Fruit fly (Drosophila melanogaster) whole organism, prepupa: ENCODE results near the gene RhoGAP15B.

Experiments
- Blimp-1 ChIP-seq: fragments of 200-800 bp; sonication (Bioruptor generic); optimal IDR thresholded peaks from 3 replicates; lab custom pipeline; 2017; ENCODE audit warnings: missing biosample characterization, missing genetic modification characterization, mild to moderate bottlenecking, moderate library complexity, missing genetic modification reagents
- CG10631 ChIP-seq: fragments of 200-800 bp; sonication (Bioruptor generic); optimal IDR thresholded peaks from 2 replicates; lab custom pipeline; 2016; ENCODE audit warnings: missing biosample characterization, missing genetic modification characterization
- CG10669 ChIP-seq: fragments of 200-800 bp; sonication (Bioruptor generic); optimal IDR thresholded peaks from 3 replicates; lab custom pipeline; 2018; ENCODE audit warnings: missing biosample characterization, mild to moderate bottlenecking, missing genetic modification characterization, moderate library complexity
- CG11762 ChIP-seq: fragments of 200-800 bp; sonication (Bioruptor generic); optimal IDR thresholded peaks from 3 replicates; lab custom pipeline; 2016; ENCODE audit warnings: missing biosample characterization, missing genetic modification characterization; ENCODE audit not compliant: insufficient read depth
- CG11902 ChIP-seq: fragments of 200-800 bp; sonication (Bioruptor generic); optimal IDR thresholded peaks from 3 replicates; lab custom pipeline; 2016; ENCODE audit warnings: missing biosample characterization, missing genetic modification characterization
- CG15336 ChIP-seq: fragments of 200-800 bp; sonication (Bioruptor generic); IDR thresholded peaks from 2 replicates; pipeline ENCODE4 v1.3.6; 2022; ENCODE audit warnings: missing biosample characterization, missing genetic modification characterization
- CG1621 ChIP-seq: fragments of 200-800 bp; sonication (Bioruptor generic); optimal IDR thresholded peaks from 3 replicates; lab custom pipeline; 2018; ENCODE audit warnings: missing biosample characterization, mild to moderate bottlenecking, missing genetic modification characterization
- CG31627 ChIP-seq: fragments of 200-800 bp; sonication (Bioruptor generic); optimal IDR thresholded peaks from 3 replicates; lab custom pipeline; 2016; ENCODE audit warnings: missing biosample characterization, missing genetic modification characterization
- CG32006 ChIP-seq: fragments of 200-800 bp; sonication (Bioruptor generic); optimal IDR thresholded peaks from 3 replicates; lab custom pipeline; 2017; ENCODE audit warnings: missing biosample characterization, mild to moderate bottlenecking, missing genetic modification characterization
- CG3919 ChIP-seq: fragments of 200-800 bp; sonication (Bioruptor generic); optimal IDR thresholded peaks from 3 replicates; lab custom pipeline; 2016; ENCODE audit warnings: missing biosample characterization, missing genetic modification characterization
- CG4318 ChIP-seq: fragments of 200-800 bp; sonication (Bioruptor generic); optimal IDR thresholded peaks from 3 replicates; lab custom pipeline; 2017; ENCODE audit warnings: missing biosample characterization, mild to moderate bottlenecking, missing genetic modification characterization
- CG6276 ChIP-seq: fragments of 200-800 bp; sonication (Bioruptor generic); optimal IDR thresholded peaks from 2 replicates; lab custom pipeline; 2017; ENCODE audit warnings: missing biosample characterization, mild to moderate bottlenecking, missing genetic modification characterization
- CG6792 ChIP-seq: fragments of 200-800 bp; sonication (Bioruptor generic); optimal IDR thresholded peaks from 3 replicates; lab custom pipeline; 2016; ENCODE audit warnings: missing biosample characterization, missing genetic modification characterization
- CG6808 ChIP-seq: fragments of 200-800 bp; sonication (Bioruptor generic); optimal IDR thresholded peaks from 3 replicates; lab custom pipeline; 2017; ENCODE audit warnings: missing biosample characterization, missing genetic modification characterization, mild to moderate bottlenecking, moderate library complexity, missing genetic modification reagents
- CG7368 ChIP-seq: fragments of 200-800 bp; sonication (Bioruptor generic); optimal IDR thresholded peaks from 3 replicates; lab custom pipeline; 2016; ENCODE audit warnings: missing biosample characterization, missing genetic modification characterization
- CG8119 ChIP-seq: fragments of 200-800 bp; sonication (Bioruptor generic); IDR thresholded peaks from 3 replicates; pipeline ENCODE4 v1.3.6; 2022; ENCODE audit warnings: missing biosample characterization, missing genetic modification characterization
- CG8319 ChIP-seq: fragments of 200-800 bp; sonication (Bioruptor generic); optimal IDR thresholded peaks from 3 replicates; lab custom pipeline; 2016; ENCODE audit warnings: missing biosample characterization, missing genetic modification characterization
- CG8632 ChIP-seq: fragments of 200-800 bp; sonication (Bioruptor generic); optimal IDR thresholded peaks from 3 replicates; lab custom pipeline; 2016; ENCODE audit warnings: missing biosample characterization, missing genetic modification characterization
- CG9139 ChIP-seq: fragments of 200-800 bp; sonication (Bioruptor generic); optimal IDR thresholded peaks from 3 replicates; lab custom pipeline; 2017; ENCODE audit warnings: missing biosample characterization, mild to moderate bottlenecking, missing genetic modification characterization
- Eip78C ChIP-seq: fragments of 200-800 bp; sonication (Bioruptor generic); peaks from one replicate; lab custom pipeline; 2016; ENCODE audit warnings: missing biosample characterization, missing genetic modification characterization
- Eip93F ChIP-seq: fragments of 200-800 bp; sonication (Bioruptor generic); optimal IDR thresholded peaks from 2 replicates; lab custom pipeline; 2016; ENCODE audit warnings: missing biosample characterization, mild to moderate bottlenecking, missing genetic modification characterization
- Ets96B ChIP-seq: fragments of 200-800 bp; optimal IDR thresholded peaks from 2 replicates; lab custom pipeline; 2019; ENCODE audit warnings: missing biosample characterization, mild to moderate bottlenecking, missing genetic modification characterization, moderate library complexity
- Gug ChIP-seq: fragments of 200-800 bp; sonication (Bioruptor generic); IDR thresholded peaks from 2 replicates; pipeline ENCODE4 v1.3.6; 2022; ENCODE audit warnings: missing biosample characterization, missing genetic modification characterization
- Hr38 ChIP-seq: sonication (Bioruptor generic); optimal IDR thresholded peaks from 2 replicates; lab custom pipeline; 2016; ENCODE audit warnings: missing biosample characterization, missing genetic modification characterization
- Hr39 ChIP-seq: fragments of 200-800 bp; sonication (Bioruptor generic); optimal IDR thresholded peaks from 2 replicates; lab custom pipeline; 2016; ENCODE audit warnings: missing biosample characterization, missing genetic modification characterization
- Hr4 ChIP-seq: fragments of 200-800 bp; sonication (Bioruptor generic); optimal IDR thresholded peaks from 3 replicates; lab custom pipeline; 2016; ENCODE audit warnings: missing biosample characterization, missing genetic modification characterization
- Lpt ChIP-seq: fragments of 200-800 bp; sonication (Bioruptor generic); optimal IDR thresholded peaks from 3 replicates; lab custom pipeline; 2016; ENCODE audit warnings: missing biosample characterization, missing genetic modification characterization
- OdsH ChIP-seq: fragments of 200-800 bp; sonication (Bioruptor generic); optimal IDR thresholded peaks from 3 replicates; lab custom pipeline; 2016; ENCODE audit warnings: missing biosample characterization, missing genetic modification characterization
- Sox14 ChIP-seq: fragments of 200-800 bp; sonication (Bioruptor generic); optimal IDR thresholded peaks from 3 replicates; lab custom pipeline; 2016; ENCODE audit warnings: missing biosample characterization, missing genetic modification characterization
- acj6 ChIP-seq: fragments of 200-800 bp; sonication (Bioruptor generic); optimal IDR thresholded peaks from 3 replicates; lab custom pipeline; 2016; ENCODE audit warnings: missing biosample characterization, missing genetic modification characterization
- dac ChIP-seq: fragments of 200-800 bp; sonication (Bioruptor generic); optimal IDR thresholded peaks from 2 replicates; lab custom pipeline; 2017; ENCODE audit warnings: missing biosample characterization, mild to moderate bottlenecking, missing genetic modification characterization
- dsx ChIP-seq: fragments of 200-800 bp; optimal IDR thresholded peaks from 3 replicates; lab custom pipeline; 2019; ENCODE audit warnings: missing biosample characterization, mild to moderate bottlenecking, missing genetic modification characterization, moderate library complexity; ENCODE audit not compliant: poor library complexity, severe bottlenecking
- eg ChIP-seq: fragments of 200-800 bp; sonication (Bioruptor generic); IDR thresholded peaks from 3 replicates; pipeline ENCODE4 v1.3.6; 2022; ENCODE audit warnings: missing biosample characterization, missing genetic modification characterization
- esn ChIP-seq: fragments of 200-800 bp; sonication (Bioruptor generic); optimal IDR thresholded peaks from 2 replicates; lab custom pipeline; 2016; ENCODE audit warnings: missing biosample characterization, mild to moderate bottlenecking, missing genetic modification characterization, moderate library complexity
- fkh ChIP-seq: fragments of 200-800 bp; sonication (Bioruptor generic); optimal IDR thresholded peaks from 3 replicates; lab custom pipeline; 2017; ENCODE audit warnings: missing biosample characterization, mild to moderate bottlenecking, missing genetic modification characterization, moderate library complexity
- pdm3 ChIP-seq: fragments of 200-800 bp; sonication (Bioruptor generic); optimal IDR thresholded peaks from 3 replicates; lab custom pipeline; 2016; ENCODE audit warnings: missing biosample characterization, missing genetic modification characterization
- ss ChIP-seq, 2 experiments: fragments of 200-800 bp; sonication (Bioruptor generic); optimal IDR thresholded peaks; 2 replicates in 1 of 2; 3 replicates in 1 of 2; lab custom pipeline; 2017 to 2018; ENCODE audit warnings: mild to moderate bottlenecking in 2 of 2, missing biosample characterization in 2 of 2, missing genetic modification characterization in 2 of 2, moderate library complexity in 1 of 2
- svp ChIP-seq: fragments of 200-800 bp; sonication (Bioruptor generic); peaks from one replicate; lab custom pipeline; 2016; ENCODE audit warnings: missing biosample characterization, missing genetic modification characterization
- topi ChIP-seq: fragments of 200-800 bp; sonication (Bioruptor generic); optimal IDR thresholded peaks from 3 replicates; lab custom pipeline; 2016; ENCODE audit warnings: missing biosample characterization, missing genetic modification characterization

Gene RhoGAP15B

DNA sequence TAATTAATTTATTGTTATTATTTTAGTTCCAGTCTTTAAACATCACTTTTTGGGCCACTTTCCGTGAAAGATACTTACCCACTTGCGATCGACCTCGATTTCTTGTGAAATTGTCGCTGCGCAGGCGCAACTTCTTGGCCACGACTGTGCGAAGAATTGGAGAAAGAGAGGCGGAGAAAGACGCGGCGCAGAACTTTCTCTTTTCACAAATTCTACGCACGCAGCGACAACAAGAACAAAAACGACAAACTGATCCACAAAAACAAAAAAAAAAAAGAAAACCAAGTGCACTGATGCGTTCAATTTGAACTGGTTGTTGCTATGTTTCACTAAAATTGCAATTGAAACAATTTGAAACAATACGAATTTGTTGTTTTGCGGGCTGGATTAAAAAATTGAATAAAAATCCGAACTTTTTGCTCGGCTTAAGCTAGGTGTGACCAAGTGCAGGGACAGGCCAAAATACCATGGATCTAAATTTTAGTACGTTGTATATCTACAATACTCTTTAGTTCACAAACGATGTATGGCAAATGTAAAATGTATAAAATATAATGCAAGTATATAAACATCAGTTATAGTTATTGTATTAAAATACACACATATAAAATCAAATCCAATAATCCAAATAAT lies 2.5 kb upstream of the RhoGAP15B start, which contains the start of gene wus (continued):
- no peak for TF ChIP-seq dsx (GFP tag; lab: Kevin White, UChicago)
- no peak for TF ChIP-seq Lpt (GFP tag; lab: Kevin White, UChicago)
- TF ChIP-seq CG8319 (GFP tag; lab: Kevin White, UChicago), result no peak
- TF ChIP-seq CG7368 (GFP tag; lab: Kevin White, UChicago), result no peak
- no peak for TF ChIP-seq CG3919 (GFP tag; lab: Kevin White, UChicago)
- no peak for TF ChIP-seq CG11762
- no peak for TF ChIP-seq Ets96B (tag; lab: Kevin White, UChicago)
- no peak for TF ChIP-seq svp (GFP tag; lab: Kevin White, UChicago)

DNA sequence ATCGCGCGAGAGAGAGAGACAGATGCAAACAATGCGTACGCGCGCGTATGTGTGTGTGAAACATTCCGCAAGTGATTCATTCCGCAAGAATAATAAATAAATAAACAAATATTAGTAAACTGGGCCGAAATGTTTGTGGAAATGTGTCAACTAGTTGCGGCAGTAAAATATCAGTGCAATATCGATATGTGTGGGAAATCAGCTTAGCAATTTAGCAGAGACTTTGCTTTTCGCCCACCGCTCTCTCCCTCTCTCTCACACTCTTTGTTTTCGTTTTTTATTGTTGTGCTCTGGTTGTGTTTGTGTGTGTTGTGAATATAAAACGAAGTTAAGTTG lies 393 bp downstream of the RhoGAP15B start:
- peak; percentile 10 for TF ChIP-seq CG1621
- peak; percentile 6 for TF ChIP-seq Eip93F (GFP tag; lab: Kevin White, UChicago)
- TF ChIP-seq Sox14 (GFP tag; lab: Kevin White, UChicago), result peak; percentile 60
- no peak for TF ChIP-seq acj6 (GFP tag; lab: Kevin White, UChicago)
- no peak for TF ChIP-seq Gug (GFP tag; lab: Robert Waterston, UW)
- 0 out of 2 replicates have a peak, but pooled peaks have one; percentile 19 for TF ChIP-seq CG15336 (GFP tag; lab: Robert Waterston, UW)
- no peak for TF ChIP-seq CG7368 (GFP tag; lab: Kevin White, UChicago)
- peak; percentile 16 for TF ChIP-seq topi (GFP tag; lab: Kevin White, UChicago)
- TF ChIP-seq CG6808 (GFP tag; lab: Kevin White, UChicago), result peak; percentile 36
- no peak for TF ChIP-seq CG8119
- no peak for TF ChIP-seq pdm3 (GFP tag; lab: Kevin White, UChicago)
- no peak for TF ChIP-seq CG31627 (GFP tag; lab: Kevin White, UChicago)
- no peak for TF ChIP-seq CG9139
- TF ChIP-seq Hr39 (GFP tag; lab: Kevin White, UChicago), result no peak
- no peak for TF ChIP-seq dac
- no peak for TF ChIP-seq CG4318 (GFP tag; lab: Kevin White, UChicago)
- TF ChIP-seq CG8632 (GFP tag; lab: Kevin White, UChicago), result no peak
- TF ChIP-seq CG11902, result no peak
- TF ChIP-seq Blimp-1 (GFP tag; lab: Kevin White, UChicago), result peak; percentile 50
- peak; percentile 43 for TF ChIP-seq Eip78C (GFP tag; lab: Kevin White, UChicago)
- TF ChIP-seq CG8319 (GFP tag; lab: Kevin White, UChicago), result no peak
- peak; percentile 42 for TF ChIP-seq CG6276 (GFP tag; lab: Kevin White, UChicago)
- TF ChIP-seq fkh (GFP tag; lab: Kevin White, UChicago), result peak; percentile 62
- no peak for TF ChIP-seq esn
- TF ChIP-seq ss (GFP tag; optimal IDR thresholded peaks at IDR 0.05; lab: Kevin White, UChicago), result peak; percentile 41 to 54
- no peak for TF ChIP-seq CG6792 (GFP tag; lab: Kevin White, UChicago)
- no peak for TF ChIP-seq eg

DNA sequence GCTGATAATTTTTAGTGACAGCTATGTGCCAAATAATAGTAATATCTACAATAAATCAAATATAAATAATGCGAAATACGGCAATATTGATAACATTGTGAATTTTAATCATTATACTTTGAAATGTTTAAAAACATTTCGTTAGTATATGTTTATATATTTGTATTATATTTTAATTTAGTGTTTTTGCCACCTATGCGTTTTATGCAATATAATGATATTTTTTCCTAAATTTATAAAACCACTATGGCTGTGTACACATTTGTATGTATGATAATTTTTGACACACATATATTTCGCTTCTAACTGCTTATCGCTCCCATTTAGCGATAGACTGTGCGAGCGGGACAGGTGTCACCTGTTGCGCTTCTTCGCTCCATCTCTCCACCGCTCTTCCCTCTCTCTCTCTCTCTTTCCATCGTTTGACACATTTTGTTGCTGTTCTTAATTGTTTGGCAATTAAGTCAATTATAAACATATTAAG lies 1.0 kb downstream of the RhoGAP15B start:
- TF ChIP-seq esn (no peak), CG6276 (GFP tag; lab: Kevin White, UChicago) (no peak), CG10631 (peak; percentile 4), fkh (GFP tag; lab: Kevin White, UChicago) (peak; percentile 42), CG32006 (GFP tag; lab: Kevin White, UChicago) (peak; percentile 36), CG8632 (GFP tag; lab: Kevin White, UChicago) (no peak), CG15336 (GFP tag; lab: Robert Waterston, UW) (peak; percentile 61; the same call in 1 of the 2 replicates), CG8119 (peak; percentile 68), svp (GFP tag; lab: Kevin White, UChicago) (peak; percentile 25), OdsH (GFP tag; lab: Kevin White, UChicago) (peak; percentile 2), Hr4 (GFP tag; lab: Kevin White, UChicago) (peak; percentile 6), Hr38 (no peak), CG10669 (GFP tag; lab: Kevin White, UChicago) (no peak), ss (GFP tag; optimal IDR thresholded peaks at IDR 0.05; lab: Kevin White, UChicago) (no peak), Blimp-1 (GFP tag; lab: Kevin White, UChicago) (no peak), eg (0 out of 3 replicates have a peak, but pooled peaks have one; percentile 48)
